Worm (Caenorhabditis elegans) whole organism, L2 larva: ENCODE results near the gene Y41C4A.6.

Source experiments
- ZK546.5 ChIP-seq: sonication (generic microtip); optimal IDR thresholded peaks from 2 replicates; lab custom pipeline; 2017; ENCODE audit warnings: missing biosample characterization, missing genetic modification characterization
- ama-1 ChIP-seq: fragments of 150-350 bp; optimal IDR thresholded peaks from 2 replicates; lab custom pipeline; 2018; ENCODE audit warnings: inconsistent platforms
- elt-3 ChIP-seq: sonication (generic microtip); optimal IDR thresholded peaks from 2 replicates; lab custom pipeline; 2017; ENCODE audit warnings: missing biosample characterization, missing genetic modification characterization
- fos-1 ChIP-seq: fragments of 150-350 bp; optimal IDR thresholded peaks from 2 replicates; lab custom pipeline; 2014; ENCODE audit warnings: missing biosample characterization, missing genetic modification characterization
- lin-13 ChIP-seq: fragments of 150-350 bp; optimal IDR thresholded peaks from 2 replicates; lab custom pipeline; 2014; ENCODE audit warnings: missing biosample characterization, missing genetic modification reagents, missing genetic modification characterization
- mab-5 ChIP-seq: fragments of 150-350 bp; optimal IDR thresholded peaks from 2 replicates; lab custom pipeline; 2014; ENCODE audit warnings: missing biosample characterization, missing genetic modification characterization
- nhr-11 ChIP-seq: fragments of 150-350 bp; optimal IDR thresholded peaks from 2 replicates; lab custom pipeline; 2014; ENCODE audit warnings: missing biosample characterization, missing genetic modification characterization
- nhr-12 ChIP-seq: fragments of 150-350 bp; optimal IDR thresholded peaks from 2 replicates; lab custom pipeline; 2014; ENCODE audit warnings: missing biosample characterization, missing genetic modification characterization
- nhr-237 ChIP-seq: fragments of 150-350 bp; optimal IDR thresholded peaks from 2 replicates; lab custom pipeline; 2014; ENCODE audit warnings: missing biosample characterization, missing genetic modification characterization
- nhr-77 ChIP-seq: fragments of 150-350 bp; optimal IDR thresholded peaks from 2 replicates; lab custom pipeline; 2014; ENCODE audit warnings: missing biosample characterization, missing genetic modification characterization
- snpc-4 ChIP-seq: fragments of 150-350 bp; optimal IDR thresholded peaks from 2 replicates; lab custom pipeline; 2014; ENCODE audit warnings: missing biosample characterization, missing genetic modification characterization
- unc-62 ChIP-seq: fragments of 150-350 bp; optimal IDR thresholded peaks from 2 replicates; lab custom pipeline; 2014; ENCODE audit warnings: missing biosample characterization, missing genetic modification reagents, missing genetic modification characterization
- ztf-11 ChIP-seq: sonication (generic microtip); optimal IDR thresholded peaks from 2 replicates; lab custom pipeline; 2017; ENCODE audit warnings: missing biosample characterization, missing genetic modification characterization
- ztf-4 ChIP-seq: fragments of 150-350 bp; optimal IDR thresholded peaks from 2 replicates; lab custom pipeline; 2014; ENCODE audit warnings: missing biosample characterization, missing genetic modification characterization

DNA sequence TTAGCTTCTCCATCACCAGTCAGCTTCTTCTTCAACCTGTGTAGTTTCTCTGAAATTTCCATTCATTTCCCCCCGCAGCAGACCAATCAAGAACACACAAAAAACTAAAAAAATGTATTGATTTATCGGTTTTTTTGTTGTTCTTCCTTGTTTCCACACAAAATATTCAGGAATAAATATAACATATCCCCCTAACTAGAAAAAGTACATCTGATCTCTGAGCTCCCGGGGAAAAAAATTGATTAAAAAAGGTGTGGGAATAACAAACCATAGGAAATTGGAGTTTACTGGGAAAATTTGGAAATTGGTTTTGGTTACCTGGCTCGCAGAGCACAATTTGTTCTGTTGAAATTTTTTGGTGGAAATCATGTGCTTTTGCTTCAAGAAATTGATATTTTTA, 1.4 kb upstream of the Y41C4A.6 start, which contains the start of gene Y41C4A.22:
- TF ChIP-seq ztf-4 (tag; lab: Kevin White, UChicago) (no peak), nhr-12 (tag; lab: Kevin White, UChicago) (no peak), fos-1 (tag; lab: Kevin White, UChicago) (no peak), lin-13 (GFP tag; lab: Kevin White, UChicago) (no peak), mab-5 (tag; lab: Kevin White, UChicago) (no peak), snpc-4 (no peak), ZK546.5 (tag; lab: Kevin White, UChicago) (no peak), ama-1 (lab: Kevin White, UChicago) (no peak), nhr-237 (tag; lab: Kevin White, UChicago) (no peak), nhr-77 (tag; lab: Kevin White, UChicago) (no peak), ztf-11 (tag; lab: Kevin White, UChicago) (no peak), elt-3 (tag; lab: Kevin White, UChicago) (no peak), nhr-11 (tag; lab: Kevin White, UChicago) (no peak), unc-62 (GFP tag; lab: Kevin White, UChicago) (no peak)
